Fruit fly (Drosophila melanogaster) whole organism, embryonic: ENCODE measurements around the gene CG17572.

Experiments used
- Ada2b ChIP-seq: fragments of 200-800 bp; sonication (Bioruptor generic); IDR thresholded peaks from 2 replicates; pipeline ENCODE4 v1.3.6; 2022; ENCODE audit warnings: missing biosample characterization, missing genetic modification characterization
- Aef1 ChIP-seq: fragments of 200-800 bp; sonication (Bioruptor generic); IDR thresholded peaks from 3 replicates; pipeline ENCODE4 v1.3.6; 2022; ENCODE audit warnings: missing biosample characterization, missing genetic modification characterization
- CG10959 ChIP-seq: fragments of 200-800 bp; sonication (Bioruptor generic); IDR thresholded peaks from 2 replicates; pipeline ENCODE4 v1.3.6; 2022; ENCODE audit warnings: missing biosample characterization, missing genetic modification characterization
- CG11398 ChIP-seq: fragments of 200-800 bp; sonication (Bioruptor generic); optimal IDR thresholded peaks from 2 replicates; lab custom pipeline; 2016; ENCODE audit warnings: missing biosample characterization, missing genetic modification characterization
- CG11560 ChIP-seq: fragments of 200-800 bp; sonication (Bioruptor generic); IDR thresholded peaks from 3 replicates; pipeline ENCODE4 v1.3.6; 2022; ENCODE audit warnings: missing biosample characterization, missing genetic modification characterization
- CG11723 ChIP-seq: fragments of 200-800 bp; sonication (Bioruptor generic); optimal IDR thresholded peaks from 2 replicates; lab custom pipeline; 2017; ENCODE audit warnings: missing biosample characterization, mild to moderate bottlenecking, missing genetic modification characterization
- CG12769 ChIP-seq: fragments of 200-800 bp; sonication (Bioruptor generic); optimal IDR thresholded peaks from 2 replicates; lab custom pipeline; 2019; ENCODE audit warnings: missing biosample characterization, mild to moderate bottlenecking, missing genetic modification characterization, moderate library complexity
- CG13287 ChIP-seq: fragments of 200-800 bp; sonication (Bioruptor generic); IDR thresholded peaks from 2 replicates; pipeline ENCODE4 v1.3.6; 2022; ENCODE audit warnings: missing biosample characterization, missing genetic modification characterization; ENCODE audit not compliant: partially characterized antibody
- CG15514 ChIP-seq: fragments of 200-800 bp; sonication (Bioruptor generic); optimal IDR thresholded peaks from 3 replicates; lab custom pipeline; 2017; ENCODE audit warnings: missing biosample characterization, missing genetic modification characterization, mild to moderate bottlenecking, moderate library complexity, missing genetic modification reagents
- CG16779 ChIP-seq: fragments of 200-800 bp; sonication (Bioruptor generic); IDR thresholded peaks from 2 replicates; pipeline ENCODE4 v1.3.6; 2022; ENCODE audit warnings: missing biosample characterization, missing genetic modification characterization
- CG16815 ChIP-seq: fragments of 200-800 bp; sonication (Bioruptor generic); optimal IDR thresholded peaks from 3 replicates; lab custom pipeline; 2017; ENCODE audit warnings: missing biosample characterization, mild to moderate bottlenecking, missing genetic modification characterization
- CG18764 ChIP-seq: fragments of 200-800 bp; sonication (Bioruptor generic); optimal IDR thresholded peaks from 3 replicates; lab custom pipeline; 2016; ENCODE audit warnings: missing biosample characterization, missing genetic modification characterization
- CG2202 ChIP-seq: fragments of 200-800 bp; sonication (Bioruptor generic); optimal IDR thresholded peaks from 2 replicates; lab custom pipeline; 2018; ENCODE audit warnings: missing biosample characterization, mild to moderate bottlenecking, missing genetic modification characterization
- CG31365 ChIP-seq: fragments of 200-800 bp; sonication (Bioruptor generic); optimal IDR thresholded peaks from 2 replicates; lab custom pipeline; 2018; ENCODE audit warnings: missing biosample characterization, mild to moderate bottlenecking, missing genetic modification characterization
- CG34376 ChIP-seq: fragments of 200-800 bp; sonication (Bioruptor generic); optimal IDR thresholded peaks from 2 replicates; lab custom pipeline; 2018; ENCODE audit warnings: missing biosample characterization, mild to moderate bottlenecking, missing genetic modification characterization
- CG4730 ChIP-seq: fragments of 200-800 bp; sonication (Bioruptor generic); IDR thresholded peaks from 2 replicates; pipeline ENCODE4 v1.3.6; 2022; ENCODE audit warnings: missing biosample characterization, missing genetic modification characterization
- CG6689 ChIP-seq: fragments of 200-800 bp; sonication (Bioruptor generic); IDR thresholded peaks from 2 replicates; pipeline ENCODE4 v1.3.6; 2022; ENCODE audit warnings: missing biosample characterization, missing genetic modification characterization
- CG6813 ChIP-seq: fragments of 200-800 bp; sonication (Bioruptor generic); optimal IDR thresholded peaks from 2 replicates; lab custom pipeline; 2017; ENCODE audit warnings: missing biosample characterization, missing genetic modification characterization, mild to moderate bottlenecking, moderate library complexity, missing genetic modification reagents
- CG9876 ChIP-seq: fragments of 200-800 bp; sonication (Bioruptor generic); optimal IDR thresholded peaks from 2 replicates; lab custom pipeline; 2016; ENCODE audit warnings: missing biosample characterization, missing genetic modification characterization
- Drgx ChIP-seq: fragments of 200-800 bp; sonication (Bioruptor generic); IDR thresholded peaks from 2 replicates; pipeline ENCODE4 v1.3.6; 2022; ENCODE audit warnings: missing biosample characterization, missing genetic modification characterization
- Ets97D ChIP-seq: fragments of 200-800 bp; sonication (Bioruptor generic); optimal IDR thresholded peaks from 3 replicates; lab custom pipeline; 2016; ENCODE audit warnings: missing biosample characterization, missing genetic modification characterization
- H15 ChIP-seq: fragments of 200-800 bp; sonication (Bioruptor generic); IDR thresholded peaks from 3 replicates; pipeline ENCODE4 v1.3.6; 2022; ENCODE audit warnings: missing biosample characterization, missing genetic modification characterization
- HmgZ ChIP-seq: fragments of 200-800 bp; sonication (Bioruptor generic); optimal IDR thresholded peaks from 2 replicates; lab custom pipeline; 2018; ENCODE audit warnings: missing biosample characterization, mild to moderate bottlenecking, missing genetic modification characterization
- Hmx ChIP-seq: fragments of 200-800 bp; sonication (Bioruptor generic); optimal IDR thresholded peaks from 2 replicates; lab custom pipeline; 2016; ENCODE audit warnings: missing biosample characterization, missing genetic modification characterization
- Hr3 ChIP-seq: fragments of 200-800 bp; sonication (Bioruptor generic); optimal IDR thresholded peaks from 3 replicates; lab custom pipeline; 2016; ENCODE audit warnings: missing biosample characterization, missing genetic modification characterization
- MESR4 ChIP-seq: fragments of 200-800 bp; sonication (Bioruptor generic); optimal IDR thresholded peaks from 2 replicates; lab custom pipeline; 2018; ENCODE audit warnings: missing biosample characterization, mild to moderate bottlenecking, missing genetic modification characterization, moderate library complexity
- Opbp ChIP-seq: fragments of 200-800 bp; sonication (Bioruptor generic); IDR thresholded peaks from 3 replicates; pipeline ENCODE4 v1.3.6; 2022; ENCODE audit warnings: missing biosample characterization, missing genetic modification characterization; ENCODE audit not compliant: partially characterized antibody
- Scr ChIP-seq: fragments of 200-800 bp; sonication (Bioruptor generic); IDR thresholded peaks from 2 replicates; pipeline ENCODE4 v1.3.6; 2022; ENCODE audit warnings: missing biosample characterization, missing genetic modification characterization; ENCODE audit not compliant: partially characterized antibody
- Sry-δ ChIP-seq: fragments of 200-800 bp; sonication (Bioruptor generic); optimal IDR thresholded peaks from 2 replicates; lab custom pipeline; 2016; ENCODE audit warnings: missing biosample characterization, missing genetic modification characterization
- Taf1 ChIP-seq: fragments of 200-800 bp; sonication (Bioruptor generic); IDR thresholded peaks from 2 replicates; pipeline ENCODE4 v1.3.6; 2022; ENCODE audit warnings: missing biosample characterization, missing genetic modification characterization
- Xbp1 ChIP-seq: fragments of 200-800 bp; sonication (Bioruptor generic); optimal IDR thresholded peaks from 3 replicates; lab custom pipeline; 2016; ENCODE audit warnings: missing biosample characterization, mild to moderate bottlenecking, missing genetic modification characterization
- ato ChIP-seq: fragments of 200-800 bp; sonication (Bioruptor generic); IDR thresholded peaks from 2 replicates; pipeline ENCODE4 v1.3.6; 2022; ENCODE audit warnings: missing biosample characterization, missing genetic modification characterization; ENCODE audit not compliant: partially characterized antibody
- az2 ChIP-seq: fragments of 200-800 bp; sonication (Bioruptor generic); optimal IDR thresholded peaks from 3 replicates; lab custom pipeline; 2016; ENCODE audit warnings: missing biosample characterization, missing genetic modification characterization
- bsh ChIP-seq, 2 experiments: fragments of 200-800 bp; sonication (Bioruptor generic); optimal IDR thresholded peaks; 2 replicates each; lab custom pipeline; 2017 to 2018; ENCODE audit warnings: mild to moderate bottlenecking in 2 of 2, missing biosample characterization in 2 of 2, missing genetic modification characterization in 2 of 2, moderate library complexity in 1 of 2
- cato ChIP-seq: fragments of 200-800 bp; sonication (Bioruptor generic); optimal IDR thresholded peaks from 2 replicates; lab custom pipeline; 2016; ENCODE audit warnings: missing biosample characterization, missing genetic modification characterization, borderline replicate concordance
- cwo ChIP-seq: fragments of 200-800 bp; sonication (Bioruptor generic); optimal IDR thresholded peaks from 3 replicates; lab custom pipeline; 2017; ENCODE audit warnings: missing biosample characterization, missing genetic modification characterization, mild to moderate bottlenecking, moderate library complexity, missing genetic modification reagents
- dan ChIP-seq: fragments of 200-800 bp; sonication (Bioruptor generic); IDR thresholded peaks from 2 replicates; pipeline ENCODE4 v1.3.6; 2022; ENCODE audit warnings: missing biosample characterization, missing genetic modification characterization
- gcm ChIP-seq: fragments of 200-800 bp; sonication (Bioruptor generic); optimal IDR thresholded peaks from 2 replicates; lab custom pipeline; 2019; ENCODE audit warnings: missing biosample characterization, mild to moderate bottlenecking, missing genetic modification characterization, moderate library complexity
- gt ChIP-seq: fragments of 200-800 bp; sonication (Bioruptor generic); IDR thresholded peaks from 2 replicates; pipeline ENCODE4 v1.3.6; 2022; ENCODE audit warnings: missing biosample characterization, missing genetic modification characterization
- hkb ChIP-seq, 2 experiments: fragments of 200-800 bp in 1 of 2; fragments of >200 bp in 1 of 2; sonication (Bioruptor generic) in 1 of 2; IDR thresholded peaks in 1 of 2; optimal IDR thresholded peaks in 1 of 2; 2 replicates each; pipeline versions ENCODE4 v1.3.6 to Lab custom; 2017 to 2022; ENCODE audit warnings: missing biosample characterization in 1 of 2, missing genetic modification characterization in 1 of 2
- kni ChIP-seq: fragments of 200-800 bp; sonication (Bioruptor generic); optimal IDR thresholded peaks from 3 replicates; lab custom pipeline; 2017; ENCODE audit warnings: mild to moderate bottlenecking, missing biosample characterization, missing genetic modification reagents, missing genetic modification characterization
- knrl ChIP-seq: fragments of 200-800 bp; sonication (Bioruptor generic); IDR thresholded peaks from 3 replicates; pipeline ENCODE4 v1.3.6; 2022; ENCODE audit warnings: missing biosample characterization, missing genetic modification characterization; ENCODE audit not compliant: partially characterized antibody
- pnt ChIP-seq: fragments of 200-800 bp; sonication (Bioruptor generic); optimal IDR thresholded peaks from 3 replicates; lab custom pipeline; 2016; ENCODE audit warnings: missing biosample characterization, missing genetic modification characterization
- psq ChIP-seq: fragments of 200-800 bp; sonication (Bioruptor generic); optimal IDR thresholded peaks from 2 replicates; lab custom pipeline; 2017; ENCODE audit warnings: missing biosample characterization, missing genetic modification characterization
- slp2 ChIP-seq: fragments of 200-800 bp; sonication (Bioruptor generic); optimal IDR thresholded peaks from 2 replicates; lab custom pipeline; 2016; ENCODE audit warnings: missing biosample characterization, missing genetic modification characterization
- tgo ChIP-seq: fragments of 200-800 bp; sonication (Bioruptor generic); IDR thresholded peaks from 3 replicates; pipeline ENCODE4 v1.3.6; 2022; ENCODE audit warnings: missing biosample characterization, missing genetic modification characterization
- tna ChIP-seq: fragments of 200-800 bp; sonication (Bioruptor generic); IDR thresholded peaks from 2 replicates; pipeline ENCODE4 v1.3.6; 2022; ENCODE audit warnings: missing biosample characterization, missing genetic modification characterization; ENCODE audit not compliant: partially characterized antibody
- unc-4 ChIP-seq: fragments of 200-800 bp; sonication (Bioruptor generic); IDR thresholded peaks from 2 replicates; pipeline ENCODE4 v1.3.6; 2022; ENCODE audit warnings: missing biosample characterization, missing genetic modification characterization; ENCODE audit not compliant: partially characterized antibody

The CG17572 gene

DNA sequence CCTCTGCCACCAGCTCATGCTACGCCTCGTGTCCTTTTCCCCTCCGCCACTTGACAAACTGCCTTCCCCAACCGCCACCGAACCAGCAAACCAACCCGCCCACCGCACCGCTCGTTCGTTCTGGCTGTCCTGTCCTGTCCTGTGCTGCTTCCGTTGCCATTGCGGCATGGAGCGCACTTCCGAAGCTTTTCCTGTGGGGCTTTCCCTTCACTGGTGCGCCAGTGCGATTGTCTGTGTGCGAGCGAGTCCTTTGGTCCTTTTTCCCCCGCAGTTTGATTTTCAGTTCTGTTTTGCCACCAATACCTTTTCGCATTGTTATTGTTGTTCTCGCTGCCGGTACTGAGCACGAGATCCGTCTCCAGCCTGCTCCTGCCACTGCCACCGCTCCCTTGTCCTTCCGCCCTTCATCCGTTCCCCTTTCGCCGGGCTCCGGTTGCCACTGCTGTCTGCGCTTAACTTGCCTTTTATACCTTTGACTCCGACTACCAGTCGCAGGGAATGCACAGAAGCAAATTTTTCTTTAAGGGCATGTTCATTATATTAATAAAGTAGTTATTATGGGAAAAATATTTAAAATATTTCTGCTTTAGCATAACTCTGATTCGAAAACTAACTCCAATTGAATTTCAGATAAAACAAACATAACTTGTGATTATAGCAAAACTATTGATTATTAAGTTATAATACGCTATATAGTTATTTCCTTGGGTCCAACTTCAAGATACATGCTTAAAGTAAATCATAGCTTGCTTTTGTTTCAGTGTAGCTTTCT lies 49.8 kb downstream of the CG17572 start (continued):
- TF ChIP-seq hkb (optimal IDR thresholded peaks at IDR 0.05; lab: Kevin White, UChicago) (no peak), hkb (GFP tag; IDR thresholded peaks at IDR 0.05; lab: Robert Waterston, UW) (peak; percentile 68), CG16815 (GFP tag; lab: Kevin White, UChicago) (peak; percentile 25), CG11723 (peak; percentile 41), Taf1 (no peak), knrl (GFP tag; lab: Robert Waterston, UW) (no peak; the same call in 2 of the 3 replicates), Hr3 (GFP tag; lab: Kevin White, UChicago) (peak; percentile 45), Opbp (GFP tag; lab: Robert Waterston, UW) (no peak), CG6813 (GFP tag; lab: Kevin White, UChicago) (peak; percentile 46), CG9876 (no peak), CG15514 (GFP tag; lab: Kevin White, UChicago) (peak; percentile 53), dan (GFP tag; lab: Robert Waterston, UW) (no peak), pnt (GFP tag; lab: Kevin White, UChicago) (no peak), gt (GFP tag; lab: Robert Waterston, UW) (no peak), CG4730 (no peak), Scr (GFP tag; lab: Robert Waterston, UW) (no peak), cwo (GFP tag; lab: Kevin White, UChicago) (peak; percentile 73), az2 (GFP tag; lab: Kevin White, UChicago) (peak; percentile 45), Xbp1 (peak; percentile 69), Hmx (GFP tag; lab: Kevin White, UChicago) (peak; percentile 9), CG10959 (GFP tag; lab: Robert Waterston, UW) (no peak), Ets97D (no peak), CG16779 (no peak), CG12769 (tag; lab: Kevin White, UChicago) (peak; percentile 61), CG11560 (tag; lab: Robert Waterston, UW) (no peak), tna (GFP tag; lab: Robert Waterston, UW) (no peak), kni (GFP tag; lab: Kevin White, UChicago) (no peak), bsh (GFP tag; optimal IDR thresholded peaks at IDR 0.05; lab: Kevin White, UChicago) (peak in 1 of 2 experiments; percentile 64), CG13287 (GFP tag; lab: Robert Waterston, UW) (no peak), CG18764 (peak; percentile 12), HmgZ (tag; lab: Kevin White, UChicago) (peak; percentile 65), ato (GFP tag; lab: Robert Waterston, UW) (no peak), CG11398 (GFP tag; lab: Kevin White, UChicago) (no peak), Aef1 (GFP tag; lab: Robert Waterston, UW) (peak; percentile 44; the same call in 2 of the 3 replicates), unc-4 (GFP tag; lab: Robert Waterston, UW) (0 out of 2 replicates have a peak, but pooled peaks have one; percentile 29), Ada2b (GFP tag; lab: Robert Waterston, UW) (peak; percentile 39; the same call in 1 of the 2 replicates), psq (peak; percentile 38), tgo (GFP tag; lab: Robert Waterston, UW) (peak; percentile 48; the same call in 2 of the 3 replicates), CG6689 (GFP tag; lab: Robert Waterston, UW) (peak; percentile 73), H15 (GFP tag; lab: Robert Waterston, UW) (no peak), MESR4 (GFP tag; lab: Kevin White, UChicago) (no peak), CG2202 (tag; lab: Kevin White, UChicago) (no peak), cato (GFP tag; lab: Kevin White, UChicago) (no peak), CG31365 (tag; lab: Kevin White, UChicago) (no peak), slp2 (GFP tag; lab: Kevin White, UChicago) (no peak), Sry-δ (GFP tag; lab: Kevin White, UChicago) (no peak), CG34376 (GFP tag; lab: Kevin White, UChicago) (peak; percentile 67), Drgx (no peak), gcm (GFP tag; lab: Kevin White, UChicago) (peak; percentile 57)
